Worm (Caenorhabditis elegans) whole organism, young adult: ENCODE measurements around the gene K06G5.1.

Experiments
- F22D6.2 ChIP-seq: sonication (generic microtip); optimal IDR thresholded peaks from 2 replicates; lab custom pipeline; 2016; ENCODE audit warnings: mild to moderate bottlenecking, missing genetic modification characterization, missing compliant biosample characterization
- K11D2.4 ChIP-seq: fragments of 200-800 bp; sonication (Bioruptor generic); IDR thresholded peaks from 2 replicates; pipeline ENCODE4 v1.3.6; 2022; ENCODE audit warnings: missing genetic modification reagents, missing genetic modification characterization, missing compliant biosample characterization
- ama-1 ChIP-seq, 3 experiments: fragments of 150-350 bp in 1 of 3; sonication (generic microtip) in 2 of 3; optimal IDR thresholded peaks; 2 replicates each; lab custom pipeline; 2014 to 2018; ENCODE audit warnings: missing biosample characterization in 2 of 3, missing genetic modification characterization in 2 of 3, missing genetic modification reagents in 2 of 3
- bed-1 ChIP-seq: fragments of 200-800 bp; sonication (Bioruptor generic); IDR thresholded peaks from 2 replicates; pipeline ENCODE4 v1.3.6; 2022; ENCODE audit warnings: missing genetic modification reagents, missing genetic modification characterization, missing compliant biosample characterization
- ccch-3 ChIP-seq: fragments of 200-800 bp; sonication (Bioruptor generic); optimal IDR thresholded peaks from 2 replicates; lab custom pipeline; 2018; ENCODE audit warnings: mild to moderate bottlenecking, missing genetic modification characterization, missing compliant biosample characterization
- egl-18 ChIP-seq: fragments of 200-800 bp; sonication (Bioruptor generic); IDR thresholded peaks from 2 replicates; pipeline ENCODE4 v1.3.6; 2022; ENCODE audit warnings: missing genetic modification reagents, missing genetic modification characterization, missing compliant biosample characterization
- hmg-1.2 ChIP-seq: fragments of 200-800 bp; sonication (Bioruptor generic); IDR thresholded peaks from 2 replicates; pipeline ENCODE4 v1.3.6; 2022; ENCODE audit warnings: missing genetic modification reagents, missing genetic modification characterization, missing compliant biosample characterization
- mes-4 ChIP-seq: sonication (generic microtip); optimal IDR thresholded peaks from 2 replicates; lab custom pipeline; 2016; ENCODE audit warnings: missing genotype, missing genetic modification characterization, missing compliant biosample characterization
- snpc-4 ChIP-seq, 5 experiments: fragments of 150-350 bp in 1 of 5; sonication (generic microtip) in 4 of 5; optimal IDR thresholded peaks; 2 replicates each; lab custom pipeline; 2014 to 2018; ENCODE audit warnings: missing genetic modification characterization in 5 of 5, missing biosample characterization in 3 of 5, antibody characterized with exemption in 2 of 5, mild to moderate bottlenecking in 2 of 5, missing compliant biosample characterization in 2 of 5, missing genotype in 2 of 5, moderate library complexity in 2 of 5, missing genetic modification reagents in 1 of 5

ce11 chrX:14206321-14206720, 8.5 kb upstream of the K06G5.1 start:
- TF ChIP-seq hmg-1.2 (GFP tag; lab: Robert Waterston, UW), result no peak
- no peak for TF ChIP-seq bed-1
- no peak for TF ChIP-seq egl-18 (GFP tag; lab: Robert Waterston, UW)
- TF ChIP-seq F22D6.2 (tag; lab: Kevin White, UChicago), result no peak
- TF ChIP-seq ccch-3 (GFP tag; lab: Kevin White, UChicago), result no peak
- no peak for TF ChIP-seq mes-4 (tag; lab: Kevin White, UChicago)
- TF ChIP-seq K11D2.4, result no peak
- no peak for TF ChIP-seq ama-1 (optimal IDR thresholded peaks at IDR 0.05; lab: Kevin White, UChicago)
- TF ChIP-seq ama-1 (GFP tag; optimal IDR thresholded peaks at IDR 0.05; lab: Kevin White, UChicago), result no peak
- no peak for TF ChIP-seq snpc-4 (GFP tag; optimal IDR thresholded peaks at IDR 0.05; lab: Kevin White, UChicago)
- TF ChIP-seq snpc-4 (tag; optimal IDR thresholded peaks at IDR 0.05; lab: Kevin White, UChicago), result no peak
